Fruit fly (Drosophila melanogaster): ENCODE measurements around the gene CG14104.
"Not testable (repeated sequence)": the region's sequence is repeated elsewhere in the genome, so short reads cannot be mapped to it uniquely, and the experiment has no call there.

CG14104 gene

DNA sequence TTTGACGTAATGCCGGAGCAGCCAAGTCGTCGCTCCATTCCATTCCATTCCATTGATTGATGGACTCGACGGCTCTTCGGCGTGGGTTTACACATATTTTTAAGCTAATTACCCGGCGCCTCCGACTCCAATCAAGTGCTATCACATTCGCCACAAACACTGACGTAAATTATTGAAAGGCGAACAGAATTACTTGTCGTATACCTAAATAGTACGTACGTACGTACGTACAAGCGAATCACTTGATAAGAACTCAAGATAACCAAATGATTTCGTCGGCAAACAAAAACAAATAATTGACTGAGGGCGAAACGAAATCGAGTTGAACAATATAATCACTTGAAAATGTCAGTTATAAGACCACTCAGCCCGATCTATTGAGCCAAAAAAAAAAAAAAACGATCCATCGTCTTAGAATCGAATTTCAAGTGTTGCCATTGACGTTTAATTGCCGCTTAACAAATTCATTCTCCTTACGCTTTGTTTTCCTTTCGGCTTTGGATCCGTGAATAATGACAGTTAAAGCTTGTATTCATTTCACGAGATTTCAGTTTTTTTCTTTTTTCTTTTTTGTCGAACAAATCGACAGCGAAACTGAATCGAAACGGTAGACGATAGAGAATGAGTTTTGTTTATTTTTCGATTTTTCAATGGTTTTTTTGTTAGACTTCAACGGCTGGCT is 29.6 kb downstream of the CG14104 start:
- TF ChIP-seq CG17801 (GFP tag; optimal IDR thresholded peaks at IDR 0.05; ENCODE audit: partially characterized antibody), result no peak

DNA sequence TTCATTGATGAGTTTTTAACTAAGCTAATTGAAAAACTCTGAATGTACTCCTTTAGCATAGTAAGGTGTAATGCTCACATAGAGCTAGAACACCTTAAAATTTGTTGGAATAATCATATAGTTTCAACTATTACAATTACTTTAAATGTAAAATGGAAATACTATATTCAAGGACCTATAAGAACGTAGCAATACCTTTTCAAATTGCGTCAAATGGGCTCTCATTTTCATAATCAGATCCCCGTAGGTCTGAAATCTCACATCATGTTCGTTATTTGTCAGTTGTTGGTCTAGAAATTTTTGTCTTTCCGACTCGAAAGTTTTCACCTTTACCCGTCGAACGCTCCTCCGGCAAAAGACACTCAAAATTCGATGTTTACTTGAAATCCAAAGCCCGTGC is 46.9 kb downstream of the CG14104 start, which contains the start of gene Vtld:
Gene Vtld, plus strand, starts transcription at position 301 of the 400 bp plus-strand sequence.
- not testable (repeated sequence) for TF ChIP-seq CG17801 (GFP tag; optimal IDR thresholded peaks at IDR 0.05; ENCODE audit: partially characterized antibody)
